Fruit fly (Drosophila melanogaster) whole organism, embryonic: ENCODE data around the gene Spn38F.

Experiments used
- Abd-B ChIP-seq: fragments of 200-800 bp; sonication (Bioruptor generic); optimal IDR thresholded peaks from 2 replicates; lab custom pipeline; 2018; ENCODE audit warnings: missing biosample characterization, mild to moderate bottlenecking, missing genetic modification characterization, moderate library complexity
- Bgb ChIP-seq: fragments of 200-800 bp; sonication (Bioruptor generic); IDR thresholded peaks from 2 replicates; pipeline ENCODE4 v1.3.6; 2022; ENCODE audit warnings: missing biosample characterization, missing genetic modification characterization; ENCODE audit not compliant: partially characterized antibody
- BtbVII ChIP-seq: fragments of 200-800 bp; sonication (Bioruptor generic); optimal IDR thresholded peaks from 3 replicates; lab custom pipeline; 2017; ENCODE audit warnings: missing biosample characterization, mild to moderate bottlenecking, missing genetic modification characterization
- CG12744 ChIP-seq: fragments of 200-800 bp; sonication (Bioruptor generic); optimal IDR thresholded peaks from 2 replicates; lab custom pipeline; 2016; ENCODE audit warnings: missing biosample characterization, missing genetic modification characterization
- CG12942 ChIP-seq: fragments of 200-800 bp; sonication (Bioruptor generic); optimal IDR thresholded peaks from 3 replicates; lab custom pipeline; 2016; ENCODE audit warnings: missing biosample characterization, missing genetic modification characterization
- CG13296 ChIP-seq: fragments of 200-800 bp; sonication (Bioruptor generic); optimal IDR thresholded peaks from 3 replicates; lab custom pipeline; 2018; ENCODE audit warnings: missing biosample characterization, mild to moderate bottlenecking, missing genetic modification characterization
- CG14667 ChIP-seq: fragments of 200-800 bp; sonication (Bioruptor generic); IDR thresholded peaks from 2 replicates; pipeline ENCODE4 v1.3.6; 2022; ENCODE audit warnings: missing biosample characterization, missing genetic modification characterization
- CG17328 ChIP-seq: fragments of 200-800 bp; sonication (Bioruptor generic); IDR thresholded peaks from 2 replicates; pipeline ENCODE4 v1.3.6; 2022; ENCODE audit warnings: missing biosample characterization, missing genetic modification characterization
- CG18619 ChIP-seq: fragments of 200-800 bp; sonication (Bioruptor generic); optimal IDR thresholded peaks from 3 replicates; lab custom pipeline; 2017; ENCODE audit warnings: missing biosample characterization, mild to moderate bottlenecking, missing genetic modification characterization
- CG2202 ChIP-seq: fragments of 200-800 bp; sonication (Bioruptor generic); optimal IDR thresholded peaks from 2 replicates; lab custom pipeline; 2018; ENCODE audit warnings: missing biosample characterization, mild to moderate bottlenecking, missing genetic modification characterization
- CG2678 ChIP-seq: fragments of 200-800 bp; sonication (Bioruptor generic); optimal IDR thresholded peaks from 3 replicates; lab custom pipeline; 2019; ENCODE audit warnings: missing biosample characterization, mild to moderate bottlenecking, missing genetic modification characterization, moderate library complexity
- CG2889 ChIP-seq: fragments of 200-800 bp; sonication (Bioruptor generic); IDR thresholded peaks from 3 replicates; pipeline ENCODE4 v1.3.6; 2022; ENCODE audit warnings: missing biosample characterization, missing genetic modification characterization
- CG31388 ChIP-seq: fragments of 200-800 bp; sonication (Bioruptor generic); optimal IDR thresholded peaks from 2 replicates; lab custom pipeline; 2016; ENCODE audit warnings: missing biosample characterization, missing genetic modification characterization
- CG34376 ChIP-seq: fragments of 200-800 bp; sonication (Bioruptor generic); optimal IDR thresholded peaks from 2 replicates; lab custom pipeline; 2018; ENCODE audit warnings: missing biosample characterization, mild to moderate bottlenecking, missing genetic modification characterization
- CG4360 ChIP-seq: fragments of 200-800 bp; sonication (Bioruptor generic); IDR thresholded peaks from 2 replicates; pipeline ENCODE4 v1.3.6; 2022; ENCODE audit warnings: missing biosample characterization, missing genetic modification characterization
- CG6654 ChIP-seq: fragments of 200-800 bp; sonication (Bioruptor generic); optimal IDR thresholded peaks from 2 replicates; lab custom pipeline; 2017; ENCODE audit warnings: missing biosample characterization, mild to moderate bottlenecking, missing genetic modification characterization
- CG6689 ChIP-seq: fragments of 200-800 bp; sonication (Bioruptor generic); IDR thresholded peaks from 2 replicates; pipeline ENCODE4 v1.3.6; 2022; ENCODE audit warnings: missing biosample characterization, missing genetic modification characterization
- CG7357 ChIP-seq: fragments of 200-800 bp; sonication (Bioruptor generic); IDR thresholded peaks from 3 replicates; pipeline ENCODE4 v1.3.6; 2022; ENCODE audit warnings: missing biosample characterization, missing genetic modification characterization
- CG7556 ChIP-seq: fragments of 200-800 bp; sonication (Bioruptor generic); optimal IDR thresholded peaks from 2 replicates; lab custom pipeline; 2017; ENCODE audit warnings: missing biosample characterization, mild to moderate bottlenecking, missing genetic modification characterization
- CG9437 ChIP-seq: fragments of 200-800 bp; sonication (Bioruptor generic); optimal IDR thresholded peaks from 2 replicates; lab custom pipeline; 2018; ENCODE audit warnings: missing biosample characterization, mild to moderate bottlenecking, missing genetic modification characterization
- CG9876 ChIP-seq: fragments of 200-800 bp; sonication (Bioruptor generic); optimal IDR thresholded peaks from 2 replicates; lab custom pipeline; 2016; ENCODE audit warnings: missing biosample characterization, missing genetic modification characterization
- Dek ChIP-seq: fragments of 200-800 bp; sonication (Bioruptor generic); optimal IDR thresholded peaks from 3 replicates; lab custom pipeline; 2019; ENCODE audit warnings: missing biosample characterization, mild to moderate bottlenecking, missing genetic modification characterization, moderate library complexity
- Dref ChIP-seq: fragments of 200-800 bp; sonication (Bioruptor generic); IDR thresholded peaks from 2 replicates; pipeline ENCODE4 v1.3.6; 2022; ENCODE audit warnings: missing biosample characterization, missing genetic modification characterization
- Hr39 ChIP-seq: fragments of >200 bp; optimal IDR thresholded peaks from 2 replicates; lab custom pipeline; 2017
- MESR4 ChIP-seq: fragments of 200-800 bp; sonication (Bioruptor generic); optimal IDR thresholded peaks from 2 replicates; lab custom pipeline; 2018; ENCODE audit warnings: missing biosample characterization, mild to moderate bottlenecking, missing genetic modification characterization, moderate library complexity
- Max ChIP-seq: fragments of 200-800 bp; sonication (Bioruptor generic); optimal IDR thresholded peaks from 2 replicates; lab custom pipeline; 2016; ENCODE audit warnings: missing biosample characterization, mild to moderate bottlenecking, missing genetic modification characterization
- Scr ChIP-seq: fragments of 200-800 bp; sonication (Bioruptor generic); IDR thresholded peaks from 2 replicates; pipeline ENCODE4 v1.3.6; 2022; ENCODE audit warnings: missing biosample characterization, missing genetic modification characterization; ENCODE audit not compliant: partially characterized antibody
- Side ChIP-seq: fragments of 200-800 bp; sonication (Bioruptor generic); optimal IDR thresholded peaks from 2 replicates; lab custom pipeline; 2016; ENCODE audit warnings: missing biosample characterization, missing genetic modification characterization
- Taf1 ChIP-seq: fragments of 200-800 bp; sonication (Bioruptor generic); IDR thresholded peaks from 2 replicates; pipeline ENCODE4 v1.3.6; 2022; ENCODE audit warnings: missing biosample characterization, missing genetic modification characterization
- Vsx1 ChIP-seq: fragments of 200-800 bp; sonication (Bioruptor generic); optimal IDR thresholded peaks from 2 replicates; lab custom pipeline; 2017; ENCODE audit warnings: missing biosample characterization, mild to moderate bottlenecking, missing genetic modification characterization, missing genetic modification reagents
- Xbp1 ChIP-seq: fragments of 200-800 bp; sonication (Bioruptor generic); optimal IDR thresholded peaks from 3 replicates; lab custom pipeline; 2016; ENCODE audit warnings: missing biosample characterization, mild to moderate bottlenecking, missing genetic modification characterization
- ase ChIP-seq: fragments of 200-800 bp; sonication (Bioruptor generic); IDR thresholded peaks from 3 replicates; pipeline ENCODE4 v1.3.6; 2022; ENCODE audit warnings: missing biosample characterization, missing genetic modification characterization
- bab2 ChIP-seq: fragments of 200-800 bp; sonication (Bioruptor generic); optimal IDR thresholded peaks from 2 replicates; lab custom pipeline; 2016; ENCODE audit warnings: missing biosample characterization, missing genetic modification characterization
- crp ChIP-seq, 2 experiments: fragments of 200-800 bp; sonication (Bioruptor generic); optimal IDR thresholded peaks; 2 replicates in 1 of 2; 3 replicates in 1 of 2; lab custom pipeline; 2017; ENCODE audit warnings: missing biosample characterization in 2 of 2, missing genetic modification characterization in 2 of 2, mild to moderate bottlenecking in 1 of 2, moderate library complexity in 1 of 2
- da ChIP-seq: fragments of 200-800 bp; sonication (Bioruptor generic); optimal IDR thresholded peaks from 2 replicates; lab custom pipeline; 2016; ENCODE audit warnings: missing biosample characterization, missing genetic modification characterization
- eve ChIP-seq, 2 experiments: fragments of >200 bp; optimal IDR thresholded peaks; 2 replicates each; lab custom pipeline; 2017; ENCODE audit warnings: missing biosample characterization in 2 of 2, missing genetic modification characterization in 2 of 2
- exex ChIP-seq: fragments of 200-800 bp; sonication (Bioruptor generic); optimal IDR thresholded peaks from 4 replicates; lab custom pipeline; 2018; ENCODE audit warnings: missing biosample characterization, mild to moderate bottlenecking, missing genetic modification characterization, moderate library complexity
- fd102C ChIP-seq: fragments of 200-800 bp; sonication (Bioruptor generic); optimal IDR thresholded peaks from 2 replicates; lab custom pipeline; 2018; ENCODE audit warnings: missing biosample characterization, mild to moderate bottlenecking, missing genetic modification characterization, moderate library complexity
- fd64A ChIP-seq: fragments of 200-800 bp; sonication (Bioruptor generic); optimal IDR thresholded peaks from 3 replicates; lab custom pipeline; 2018; ENCODE audit warnings: missing biosample characterization, mild to moderate bottlenecking, missing genetic modification characterization
- hb ChIP-seq: fragments of 200-800 bp; sonication (Bioruptor generic); IDR thresholded peaks from 3 replicates; pipeline ENCODE4 v1.3.6; 2022; ENCODE audit warnings: missing biosample characterization, missing genetic modification characterization; ENCODE audit not compliant: partially characterized antibody
- jumu ChIP-seq: fragments of 200-800 bp; sonication (Bioruptor generic); optimal IDR thresholded peaks from 3 replicates; lab custom pipeline; 2016; ENCODE audit warnings: missing biosample characterization, missing genetic modification characterization
- pho ChIP-seq: fragments of 200-800 bp; sonication (Bioruptor generic); optimal IDR thresholded peaks from 2 replicates; lab custom pipeline; 2016; ENCODE audit warnings: missing biosample characterization, missing genetic modification characterization
- pum ChIP-seq: fragments of 200-800 bp; sonication (Bioruptor generic); optimal IDR thresholded peaks from 2 replicates; lab custom pipeline; 2016; ENCODE audit warnings: missing biosample characterization, missing genetic modification characterization
- salm ChIP-seq: fragments of 200-800 bp; sonication (Bioruptor generic); optimal IDR thresholded peaks from 2 replicates; lab custom pipeline; 2018; ENCODE audit warnings: missing biosample characterization, mild to moderate bottlenecking, missing genetic modification characterization
- sc ChIP-seq, 3 experiments: fragments of >200 bp in 2 of 3; fragments of 200-800 bp in 1 of 3; sonication (Bioruptor generic) in 1 of 3; optimal IDR thresholded peaks; 2 replicates in 2 of 3; 3 replicates in 1 of 3; lab custom pipeline; 2017; ENCODE audit warnings: mild to moderate bottlenecking in 1 of 3, missing biosample characterization in 1 of 3, missing genetic modification characterization in 1 of 3, missing genetic modification reagents in 1 of 3
- sob ChIP-seq: fragments of 200-800 bp; sonication (Bioruptor generic); IDR thresholded peaks from 2 replicates; pipeline ENCODE4 v1.3.6; 2022; ENCODE audit warnings: missing biosample characterization, missing genetic modification characterization
- sr ChIP-seq: fragments of 200-800 bp; sonication (Bioruptor generic); IDR thresholded peaks from 3 replicates; pipeline ENCODE4 v1.3.6; 2022; ENCODE audit warnings: missing biosample characterization, missing genetic modification characterization
- tll ChIP-seq, 2 experiments: fragments of 200-800 bp in 1 of 2; fragments of >200 bp in 1 of 2; sonication (Bioruptor generic) in 1 of 2; optimal IDR thresholded peaks; 2 replicates each; lab custom pipeline; 2017 to 2019; ENCODE audit warnings: missing biosample characterization in 2 of 2, missing genetic modification characterization in 2 of 2, mild to moderate bottlenecking in 1 of 2, moderate library complexity in 1 of 2
- vfl ChIP-seq: fragments of 200-800 bp; sonication (Bioruptor generic); optimal IDR thresholded peaks from 2 replicates; lab custom pipeline; 2016; ENCODE audit warnings: missing biosample characterization, missing genetic modification characterization

Gene Spn38F

dm6 chr2L:20787271-20787791 lies 50.5 kb downstream of the Spn38F start, which contains the start of gene Pomp (continued):
- TF ChIP-seq exex (peak; percentile 60), CG34376 (GFP tag; lab: Kevin White, UChicago) (peak; percentile 29), Hr39 (lab: Kevin White, UChicago) (no peak), Abd-B (GFP tag; lab: Kevin White, UChicago) (peak; percentile 85), crp (GFP tag; optimal IDR thresholded peaks at IDR 0.05; lab: Kevin White, UChicago) (peak in 1 of 2 experiments; percentile 26), Bgb (peak; percentile 71; the same call in 1 of the 2 replicates), pho (peak; percentile 33), salm (tag; lab: Kevin White, UChicago) (peak; percentile 73), Vsx1 (GFP tag; lab: Kevin White, UChicago) (peak; percentile 81), da (no peak), Side (GFP tag; lab: Kevin White, UChicago) (peak; percentile 57), tll (GFP tag; optimal IDR thresholded peaks at IDR 0.05; lab: Kevin White, UChicago) (no peak), CG4360 (GFP tag; lab: Robert Waterston, UW) (peak; percentile 67), CG2202 (tag; lab: Kevin White, UChicago) (peak; percentile 61), CG2889 (GFP tag; lab: Robert Waterston, UW) (peak; percentile 61; the same call in 1 of the 3 replicates), fd64A (GFP tag; lab: Kevin White, UChicago) (peak; percentile 48), sob (GFP tag; lab: Robert Waterston, UW) (peak; percentile 94), Dek (peak; percentile 82), CG6689 (GFP tag; lab: Robert Waterston, UW) (peak; percentile 88), eve (GFP tag; optimal IDR thresholded peaks at IDR 0.05; lab: Kevin White, UChicago) (no peak), CG7556 (peak; percentile 80), CG31388 (GFP tag; lab: Kevin White, UChicago) (no peak), CG14667 (GFP tag; lab: Robert Waterston, UW) (peak; percentile 82), CG12744 (GFP tag; lab: Kevin White, UChicago) (no peak), jumu (GFP tag; lab: Kevin White, UChicago) (peak; percentile 34), hb (peak; percentile 63; the same call in 2 of the 3 replicates), CG12942 (GFP tag; lab: Kevin White, UChicago) (peak; percentile 73), fd102C (GFP tag; lab: Kevin White, UChicago) (no peak), CG9876 (no peak), MESR4 (peak; percentile 78), CG9437 (GFP tag; lab: Kevin White, UChicago) (peak; percentile 56), CG7357 (peak; percentile 71), CG6654 (GFP tag; lab: Kevin White, UChicago) (peak; percentile 57), ase (GFP tag; lab: Robert Waterston, UW) (peak; percentile 86), Dref (GFP tag; lab: Robert Waterston, UW) (peak; percentile 95), Max (peak; percentile 83), BtbVII (GFP tag; lab: Kevin White, UChicago) (peak; percentile 78), Xbp1 (GFP tag; lab: Kevin White, UChicago) (peak; percentile 87), bab2 (GFP tag; lab: Kevin White, UChicago) (peak; percentile 64), pum (GFP tag; lab: Kevin White, UChicago) (peak; percentile 47), sr (peak; percentile 56; the same call in 2 of the 3 replicates), CG18619 (GFP tag; lab: Kevin White, UChicago) (peak; percentile 78), Taf1 (GFP tag; lab: Robert Waterston, UW) (peak; percentile 44; the same call in 1 of the 2 replicates), CG13296 (GFP tag; lab: Kevin White, UChicago) (peak; percentile 80), vfl (GFP tag; lab: Kevin White, UChicago) (peak; percentile 74), CG17328 (GFP tag; lab: Robert Waterston, UW) (peak; percentile 89), Scr (peak; percentile 62), sc (optimal IDR thresholded peaks at IDR 0.05; lab: Kevin White, UChicago) (no peak), sc (GFP tag; optimal IDR thresholded peaks at IDR 0.05; lab: Kevin White, UChicago) (peak; percentile 35), CG2678 (tag; lab: Kevin White, UChicago) (peak; percentile 90)
